Fruit fly (Drosophila melanogaster) whole organism, embryonic: ENCODE measurements around the gene Acat2.

ENCODE experiments used
- Asciz ChIP-seq: fragments of 200-800 bp; sonication (Bioruptor generic); optimal IDR thresholded peaks from 2 replicates; lab custom pipeline; 2017; ENCODE audit warnings: missing biosample characterization, mild to moderate bottlenecking, missing genetic modification characterization, missing genetic modification reagents
- Blimp-1 ChIP-seq: fragments of 200-800 bp; sonication (Bioruptor generic); optimal IDR thresholded peaks from 3 replicates; lab custom pipeline; 2018; ENCODE audit warnings: missing biosample characterization, missing genetic modification characterization, mild to moderate bottlenecking, moderate library complexity, missing genetic modification reagents
- CG10462 ChIP-seq: fragments of 200-800 bp; sonication (Bioruptor generic); optimal IDR thresholded peaks from 2 replicates; lab custom pipeline; 2016; ENCODE audit warnings: missing biosample characterization, missing genetic modification characterization
- CG12104 ChIP-seq: fragments of 200-800 bp; sonication (Bioruptor generic); optimal IDR thresholded peaks from 3 replicates; lab custom pipeline; 2016; ENCODE audit warnings: missing biosample characterization, missing genetic modification characterization
- CG12769 ChIP-seq: fragments of 200-800 bp; sonication (Bioruptor generic); optimal IDR thresholded peaks from 2 replicates; lab custom pipeline; 2019; ENCODE audit warnings: missing biosample characterization, mild to moderate bottlenecking, missing genetic modification characterization, moderate library complexity
- CG13624 ChIP-seq: fragments of 200-800 bp; sonication (Bioruptor generic); optimal IDR thresholded peaks from 2 replicates; lab custom pipeline; 2016; ENCODE audit warnings: missing biosample characterization, missing genetic modification characterization
- CG16779 ChIP-seq: fragments of 200-800 bp; sonication (Bioruptor generic); IDR thresholded peaks from 2 replicates; pipeline ENCODE4 v1.3.6; 2022; ENCODE audit warnings: missing biosample characterization, missing genetic modification characterization
- CG17186 ChIP-seq: fragments of 200-800 bp; sonication (Bioruptor generic); optimal IDR thresholded peaks from 3 replicates; lab custom pipeline; 2017; ENCODE audit warnings: missing biosample characterization, missing genetic modification reagents, missing genetic modification characterization
- CG2875 ChIP-seq: fragments of 200-800 bp; sonication (Bioruptor generic); optimal IDR thresholded peaks from 2 replicates; lab custom pipeline; 2017; ENCODE audit warnings: missing biosample characterization, mild to moderate bottlenecking, missing genetic modification characterization, missing genetic modification reagents
- CG31224 ChIP-seq: fragments of 200-800 bp; sonication (Bioruptor generic); IDR thresholded peaks from 2 replicates; pipeline ENCODE4 v1.3.6; 2022; ENCODE audit warnings: missing biosample characterization, missing genetic modification characterization
- CG33213 ChIP-seq: fragments of 200-800 bp; sonication (Bioruptor generic); optimal IDR thresholded peaks from 3 replicates; lab custom pipeline; 2016; ENCODE audit warnings: missing biosample characterization, missing genetic modification characterization
- Camta ChIP-seq: fragments of 200-800 bp; sonication (Bioruptor generic); optimal IDR thresholded peaks from 2 replicates; lab custom pipeline; 2016; ENCODE audit warnings: missing biosample characterization, missing genetic modification characterization
- CrebB ChIP-seq: fragments of 200-800 bp; sonication (Bioruptor generic); optimal IDR thresholded peaks from 3 replicates; lab custom pipeline; 2018; ENCODE audit warnings: missing biosample characterization, mild to moderate bottlenecking, missing genetic modification characterization
- Dek ChIP-seq: fragments of 200-800 bp; sonication (Bioruptor generic); optimal IDR thresholded peaks from 3 replicates; lab custom pipeline; 2019; ENCODE audit warnings: missing biosample characterization, mild to moderate bottlenecking, missing genetic modification characterization, moderate library complexity
- Dip2 ChIP-seq: fragments of 200-800 bp; sonication (Bioruptor generic); IDR thresholded peaks from 2 replicates; pipeline ENCODE4 v1.3.6; 2022; ENCODE audit warnings: missing biosample characterization, missing genetic modification characterization
- Dll ChIP-seq: fragments of 200-800 bp; sonication (Bioruptor generic); IDR thresholded peaks from 4 replicates; pipeline ENCODE4 v1.3.6; 2022; ENCODE audit warnings: missing biosample characterization, missing genetic modification characterization; ENCODE audit not compliant: partially characterized antibody
- Doc3 ChIP-seq: fragments of 200-800 bp; sonication (Bioruptor generic); IDR thresholded peaks from 3 replicates; pipeline ENCODE4 v1.3.6; 2022; ENCODE audit warnings: missing biosample characterization, missing genetic modification characterization; ENCODE audit not compliant: partially characterized antibody
- Eip74EF ChIP-seq, 2 experiments: fragments of 200-800 bp in 1 of 2; fragments of >200 bp in 1 of 2; sonication (Bioruptor generic) in 1 of 2; optimal IDR thresholded peaks; 2 replicates each; lab custom pipeline; 2017 to 2019; ENCODE audit warnings: missing biosample characterization in 2 of 2, missing genetic modification characterization in 2 of 2, mild to moderate bottlenecking in 1 of 2, moderate library complexity in 1 of 2
- Elba2 ChIP-seq: fragments of 200-800 bp; sonication (Bioruptor generic); optimal IDR thresholded peaks from 3 replicates; lab custom pipeline; 2016; ENCODE audit warnings: missing biosample characterization, missing genetic modification characterization
- Ets97D ChIP-seq: fragments of 200-800 bp; sonication (Bioruptor generic); optimal IDR thresholded peaks from 3 replicates; lab custom pipeline; 2016; ENCODE audit warnings: missing biosample characterization, missing genetic modification characterization
- HLH3B ChIP-seq: fragments of 200-800 bp; sonication (Bioruptor generic); IDR thresholded peaks from 2 replicates; pipeline ENCODE4 v1.3.6; 2022; ENCODE audit warnings: missing biosample characterization, missing genetic modification characterization
- HmgD ChIP-seq: fragments of 200-800 bp; sonication (Bioruptor generic); optimal IDR thresholded peaks from 3 replicates; lab custom pipeline; 2016; ENCODE audit warnings: missing biosample characterization, missing genetic modification characterization
- Jarid2 ChIP-seq: fragments of 200-800 bp; sonication (Bioruptor generic); optimal IDR thresholded peaks from 3 replicates; lab custom pipeline; 2017; ENCODE audit warnings: mild to moderate bottlenecking, missing biosample characterization, missing genetic modification reagents, missing genetic modification characterization
- Med ChIP-seq: fragments of 200-800 bp; sonication (Bioruptor generic); peaks from one replicate; lab custom pipeline; 2016; ENCODE audit warnings: missing biosample characterization, missing genetic modification characterization, mild to moderate bottlenecking, inconsistent platforms, moderate library complexity
- Trl ChIP-seq, 3 experiments: fragments of >200 bp in 2 of 3; fragments of 200-800 bp in 1 of 3; sonication (Bioruptor generic) in 1 of 3; optimal IDR thresholded peaks; 2 replicates in 1 of 3; 3 replicates in 2 of 3; lab custom pipeline; 2016 to 2017; ENCODE audit warnings: missing biosample characterization in 1 of 3, missing genetic modification characterization in 1 of 3
- Vsx1 ChIP-seq: fragments of 200-800 bp; sonication (Bioruptor generic); optimal IDR thresholded peaks from 2 replicates; lab custom pipeline; 2017; ENCODE audit warnings: missing biosample characterization, mild to moderate bottlenecking, missing genetic modification characterization, missing genetic modification reagents
- aop ChIP-seq: fragments of 200-800 bp; sonication (Bioruptor generic); IDR thresholded peaks from 2 replicates; pipeline ENCODE4 v1.3.6; 2022; ENCODE audit warnings: missing biosample characterization, missing genetic modification characterization
- bsh ChIP-seq, 2 experiments: fragments of 200-800 bp; sonication (Bioruptor generic); optimal IDR thresholded peaks; 2 replicates each; lab custom pipeline; 2017 to 2018; ENCODE audit warnings: mild to moderate bottlenecking in 2 of 2, missing biosample characterization in 2 of 2, missing genetic modification characterization in 2 of 2, moderate library complexity in 1 of 2
- cad ChIP-seq: fragments of >200 bp; optimal IDR thresholded peaks from 2 replicates; lab custom pipeline; 2017; ENCODE audit warnings: missing biosample characterization, missing genetic modification characterization
- chinmo ChIP-seq: fragments of 200-800 bp; sonication (Bioruptor generic); IDR thresholded peaks from 4 replicates; pipeline ENCODE4 v1.3.6; 2022; ENCODE audit warnings: missing biosample characterization, missing genetic modification characterization; ENCODE audit not compliant: partially characterized antibody
- chm ChIP-seq: fragments of 200-800 bp; sonication (Bioruptor generic); IDR thresholded peaks from 2 replicates; pipeline ENCODE4 v1.3.6; 2022; ENCODE audit warnings: missing biosample characterization, missing genetic modification characterization
- crc ChIP-seq: fragments of 200-800 bp; sonication (Bioruptor generic); optimal IDR thresholded peaks from 2 replicates; lab custom pipeline; 2016; ENCODE audit warnings: missing biosample characterization, missing genetic modification characterization
- grau ChIP-seq: fragments of 200-800 bp; optimal IDR thresholded peaks from 3 replicates; lab custom pipeline; 2019; ENCODE audit warnings: missing biosample characterization, mild to moderate bottlenecking, missing genetic modification characterization, moderate library complexity
- gt ChIP-seq: fragments of 200-800 bp; sonication (Bioruptor generic); IDR thresholded peaks from 2 replicates; pipeline ENCODE4 v1.3.6; 2022; ENCODE audit warnings: missing biosample characterization, missing genetic modification characterization
- hb ChIP-seq: fragments of 200-800 bp; sonication (Bioruptor generic); IDR thresholded peaks from 3 replicates; pipeline ENCODE4 v1.3.6; 2022; ENCODE audit warnings: missing biosample characterization, missing genetic modification characterization; ENCODE audit not compliant: partially characterized antibody
- hth ChIP-seq: fragments of >200 bp; optimal IDR thresholded peaks from 2 replicates; lab custom pipeline; 2017; ENCODE audit warnings: inconsistent platforms
- klu ChIP-seq: fragments of 200-800 bp; sonication (Bioruptor generic); IDR thresholded peaks from 2 replicates; pipeline ENCODE4 v1.3.6; 2022; ENCODE audit warnings: missing biosample characterization, missing genetic modification characterization
- kni ChIP-seq: fragments of 200-800 bp; sonication (Bioruptor generic); optimal IDR thresholded peaks from 3 replicates; lab custom pipeline; 2017; ENCODE audit warnings: mild to moderate bottlenecking, missing biosample characterization, missing genetic modification reagents, missing genetic modification characterization
- lmd ChIP-seq: fragments of 200-800 bp; sonication (Bioruptor generic); IDR thresholded peaks from 2 replicates; pipeline ENCODE4 v1.3.6; 2022; ENCODE audit warnings: missing biosample characterization, missing genetic modification characterization
- luna ChIP-seq: fragments of 200-800 bp; sonication (Bioruptor generic); optimal IDR thresholded peaks from 2 replicates; lab custom pipeline; 2016; ENCODE audit warnings: missing biosample characterization, missing genetic modification characterization
- nom ChIP-seq: fragments of 200-800 bp; sonication (Bioruptor generic); optimal IDR thresholded peaks from 2 replicates; lab custom pipeline; 2017; ENCODE audit warnings: missing biosample characterization, missing genetic modification characterization, mild to moderate bottlenecking, moderate library complexity, missing genetic modification reagents
- odd ChIP-seq: fragments of 200-800 bp; sonication (Bioruptor generic); optimal IDR thresholded peaks from 2 replicates; lab custom pipeline; 2017; ENCODE audit warnings: missing biosample characterization, mild to moderate bottlenecking, missing genetic modification characterization
- otp ChIP-seq: fragments of 200-800 bp; sonication (Bioruptor generic); IDR thresholded peaks from 3 replicates; pipeline ENCODE4, ENCODE4 v1.3.6; 2022; ENCODE audit warnings: missing biosample characterization, missing genetic modification characterization
- repo ChIP-seq: fragments of 200-800 bp; sonication (Bioruptor generic); optimal IDR thresholded peaks from 2 replicates; lab custom pipeline; 2016; ENCODE audit warnings: missing biosample characterization, missing genetic modification characterization
- scrt ChIP-seq: fragments of 200-800 bp; sonication (Bioruptor generic); optimal IDR thresholded peaks from 2 replicates; lab custom pipeline; 2018; ENCODE audit warnings: missing biosample characterization, mild to moderate bottlenecking, missing genetic modification characterization, moderate library complexity
- sens ChIP-seq: fragments of 200-800 bp; sonication (Bioruptor generic); peaks from one replicate; lab custom pipeline; 2016; ENCODE audit warnings: missing biosample characterization, missing genetic modification characterization
- sna ChIP-seq: fragments of 200-800 bp; sonication (Bioruptor generic); IDR thresholded peaks from 2 replicates; pipeline ENCODE4 v1.3.6; 2022; ENCODE audit warnings: missing biosample characterization, missing genetic modification characterization; ENCODE audit not compliant: partially characterized antibody
- vfl ChIP-seq: fragments of 200-800 bp; sonication (Bioruptor generic); optimal IDR thresholded peaks from 2 replicates; lab custom pipeline; 2016; ENCODE audit warnings: missing biosample characterization, missing genetic modification characterization
- zen2 ChIP-seq: fragments of 200-800 bp; sonication (Bioruptor generic); IDR thresholded peaks from 3 replicates; pipeline ENCODE4 v1.3.6; 2022; ENCODE audit warnings: missing biosample characterization, missing genetic modification characterization; ENCODE audit not compliant: partially characterized antibody

Acat2 gene

DNA sequence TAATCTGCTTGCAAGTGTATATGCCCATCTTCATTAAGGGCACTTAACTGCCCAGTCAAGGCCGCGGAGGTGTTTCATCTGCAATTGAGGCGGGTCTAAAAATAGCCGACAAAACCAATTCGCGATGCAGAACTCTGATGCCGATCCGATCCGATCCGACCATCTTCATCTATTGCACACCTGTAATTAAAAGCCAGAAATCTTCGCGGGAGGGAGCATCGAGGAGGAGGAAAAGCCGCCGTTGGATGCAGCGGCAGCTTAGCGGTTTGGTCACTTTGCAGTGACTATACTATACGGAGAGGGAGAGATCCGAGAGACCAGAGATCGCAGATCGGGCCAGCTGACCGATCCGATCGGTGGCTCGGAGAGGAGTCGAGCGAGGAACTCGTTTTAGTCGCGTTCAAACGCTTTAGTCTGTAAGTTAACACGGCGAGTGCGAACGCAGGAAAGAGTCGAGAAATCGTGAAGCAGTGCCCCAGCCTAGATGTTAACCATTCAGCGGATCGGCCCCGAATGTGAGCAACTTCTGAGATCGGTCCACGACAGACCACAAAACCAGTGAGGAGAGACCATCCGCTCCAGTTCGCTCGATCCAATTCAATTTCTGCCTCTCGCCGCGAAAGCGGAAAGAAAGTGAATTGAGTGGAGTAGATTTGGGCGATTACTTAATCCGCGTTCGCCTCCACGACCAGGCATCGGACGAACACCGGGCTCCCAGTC is 46.5 kb upstream of the Acat2 start, which contains the start of gene tfc (continued):
- TF ChIP-seq Jarid2 (peak; percentile 64), Dll (GFP tag; lab: Robert Waterston, UW) (no peak), odd (peak; percentile 6), klu (GFP tag; lab: Robert Waterston, UW) (no peak), CG10462 (GFP tag; lab: Kevin White, UChicago) (no peak), CG2875 (GFP tag; lab: Kevin White, UChicago) (no peak), Asciz (GFP tag; lab: Kevin White, UChicago) (no peak), Dip2 (GFP tag; lab: Robert Waterston, UW) (no peak), CG12769 (tag; lab: Kevin White, UChicago) (peak; percentile 67), kni (GFP tag; lab: Kevin White, UChicago) (peak; percentile 65), crc (GFP tag; lab: Kevin White, UChicago) (no peak), Trl (optimal IDR thresholded peaks at IDR 0.05; lab: Kevin White, UChicago) (peak; percentile 11 to 22), Trl (GFP tag; optimal IDR thresholded peaks at IDR 0.05; lab: Kevin White, UChicago) (no peak), CrebB (no peak), Elba2 (GFP tag; lab: Kevin White, UChicago) (no peak), otp (no peak), sens (GFP tag; lab: Kevin White, UChicago) (peak; percentile 18), Vsx1 (no peak), vfl (GFP tag; lab: Kevin White, UChicago) (no peak), CG17186 (GFP tag; lab: Kevin White, UChicago) (no peak), CG16779 (GFP tag; lab: Robert Waterston, UW) (no peak), nom (peak; percentile 55), CG33213 (no peak), HLH3B (GFP tag; lab: Robert Waterston, UW) (no peak), hb (GFP tag; lab: Robert Waterston, UW) (no peak), Camta (GFP tag; lab: Kevin White, UChicago) (no peak), hth (lab: Kevin White, UChicago) (no peak), HmgD (GFP tag; lab: Kevin White, UChicago) (no peak), chinmo (GFP tag; lab: Robert Waterston, UW) (peak; percentile 86; the same call in 2 of the 4 replicates), Med (peak; percentile 42), luna (GFP tag; lab: Kevin White, UChicago) (no peak), Eip74EF (GFP tag; optimal IDR thresholded peaks at IDR 0.05; lab: Kevin White, UChicago) (peak in 1 of 2 experiments; percentile 14), gt (no peak), Blimp-1 (peak; percentile 89), Doc3 (no peak), aop (GFP tag; lab: Robert Waterston, UW) (no peak), repo (GFP tag; lab: Kevin White, UChicago) (no peak), grau (tag; lab: Kevin White, UChicago) (no peak), Dek (no peak), Ets97D (no peak), bsh (GFP tag; optimal IDR thresholded peaks at IDR 0.05; lab: Kevin White, UChicago) (no peak), CG13624 (GFP tag; lab: Kevin White, UChicago) (no peak), scrt (GFP tag; lab: Kevin White, UChicago) (no peak), CG12104 (GFP tag; lab: Kevin White, UChicago) (no peak), zen2 (0 out of 3 replicates have a peak, but pooled peaks have one; percentile 19), sna (no peak), cad (GFP tag; lab: Kevin White, UChicago) (no peak), CG31224 (GFP tag; lab: Robert Waterston, UW) (no peak), lmd (GFP tag; lab: Robert Waterston, UW) (no peak), chm (no peak)
